Fruit fly (Drosophila melanogaster): ENCODE results near the gene CD98hc.

CD98hc gene

dm6 chr3R:8009080-8009620, 30.9 kb upstream of the CD98hc start, which contains the start of the genes CG11052 and CG3223 (continued):
- TF ChIP-seq CG4282 (GFP tag; optimal IDR thresholded peaks at IDR 0.05): no peak
- TF ChIP-seq CG8388 (GFP tag; optimal IDR thresholded peaks at IDR 0.05): no peak
- TF ChIP-seq gfzf (GFP tag; optimal IDR thresholded peaks at IDR 0.05): peak; percentile 49
- TF ChIP-seq pita (GFP tag; optimal IDR thresholded peaks at IDR 0.05): no peak
- no peak for TF ChIP-seq CG42726 (GFP tag; IDR thresholded peaks at IDR 0.05; ENCODE audit: partially characterized antibody)
- TF ChIP-seq CG15011 (GFP tag; optimal IDR thresholded peaks at IDR 0.05): no peak
- no peak for TF ChIP-seq otp (GFP tag; IDR thresholded peaks at IDR 0.05)
- TF ChIP-seq exex (tag; optimal IDR thresholded peaks at IDR 0.05): no peak
- no peak for TF ChIP-seq CG15479 (GFP tag; optimal IDR thresholded peaks at IDR 0.05)
- no peak for TF ChIP-seq CG15073 (GFP tag; optimal IDR thresholded peaks at IDR 0.05)
- TF ChIP-seq ac (GFP tag; optimal IDR thresholded peaks at IDR 0.05): no peak
- TF ChIP-seq CG4328 (GFP tag; optimal IDR thresholded peaks at IDR 0.05): no peak
- no peak for TF ChIP-seq chm (GFP tag; IDR thresholded peaks at IDR 0.05)
- TF ChIP-seq CG9437 (GFP tag; optimal IDR thresholded peaks at IDR 0.05): no peak
- peak; percentile 92 for TF ChIP-seq ftz-f1 (GFP tag; optimal IDR thresholded peaks at IDR 0.05)
- no peak for TF ChIP-seq klu (GFP tag; IDR thresholded peaks at IDR 0.05)
- peak in 1 of 2 experiments; percentile 9 for TF ChIP-seq crp (GFP tag; optimal IDR thresholded peaks at IDR 0.05)
- TF ChIP-seq Sry-β (GFP tag; optimal IDR thresholded peaks at IDR 0.05): peak; percentile 81
- no peak for TF ChIP-seq HLH3B (GFP tag; IDR thresholded peaks at IDR 0.05)
- TF ChIP-seq bigmax (GFP tag; optimal IDR thresholded peaks at IDR 0.05): no peak
- TF ChIP-seq CG34422 (GFP tag; IDR thresholded peaks at IDR 0.05): no peak
- no peak for TF ChIP-seq Spps (tag; optimal IDR thresholded peaks at IDR 0.05)
- TF ChIP-seq Side (GFP tag; optimal IDR thresholded peaks at IDR 0.05): peak; percentile 24
- no peak for TF ChIP-seq sob (GFP tag; IDR thresholded peaks at IDR 0.05)
- no peak for TF ChIP-seq danr (GFP tag; IDR thresholded peaks at IDR 0.05)
- TF ChIP-seq peb (GFP tag; IDR thresholded peaks at IDR 0.05): no peak
- TF ChIP-seq Elba2 (GFP tag; optimal IDR thresholded peaks at IDR 0.05): peak; percentile 94
- no peak for TF ChIP-seq CG1529 (GFP tag; optimal IDR thresholded peaks at IDR 0.05)
- TF ChIP-seq ato (GFP tag; IDR thresholded peaks at IDR 0.05; ENCODE audit: partially characterized antibody): no peak
- TF ChIP-seq Bgb (GFP tag; IDR thresholded peaks at IDR 0.05; ENCODE audit: partially characterized antibody): peak; percentile 68
- TF ChIP-seq en (GFP tag; optimal IDR thresholded peaks at IDR 0.05): no peak
- TF ChIP-seq ssp (GFP tag; IDR thresholded peaks at IDR 0.05): no peak
- no peak for TF ChIP-seq CG2129 (GFP tag; IDR thresholded peaks at IDR 0.05; ENCODE audit: partially characterized antibody)
- TF ChIP-seq Max (GFP tag; optimal IDR thresholded peaks at IDR 0.05): no peak
- 0 out of 2 replicates have a peak, but pooled peaks have one; percentile 33 for TF ChIP-seq hbn (GFP tag; IDR thresholded peaks at IDR 0.05; ENCODE audit: partially characterized antibody)
- no peak for TF ChIP-seq CG33213 (GFP tag; optimal IDR thresholded peaks at IDR 0.05)
- no peak for TF ChIP-seq zen (tag; optimal IDR thresholded peaks at IDR 0.05)
- TF ChIP-seq jumu (GFP tag; optimal IDR thresholded peaks at IDR 0.05): no peak
- TF ChIP-seq CG7271 (tag; optimal IDR thresholded peaks at IDR 0.05): no peak
- TF ChIP-seq CG10565 (GFP tag; optimal IDR thresholded peaks at IDR 0.05): no peak
- no peak for TF ChIP-seq CG14667 (GFP tag; IDR thresholded peaks at IDR 0.05)
- no peak for TF ChIP-seq Hsf (GFP tag; optimal IDR thresholded peaks at IDR 0.05)
- TF ChIP-seq CG2116 (GFP tag; optimal IDR thresholded peaks at IDR 0.05): peak; percentile 72
- TF ChIP-seq lov (optimal IDR thresholded peaks at IDR 0.05): no peak
- TF ChIP-seq lov (GFP tag; IDR thresholded peaks at IDR 0.05): no peak
- no peak for TF ChIP-seq trh (GFP tag; optimal IDR thresholded peaks at IDR 0.05)
- TF ChIP-seq D19B (GFP tag; optimal IDR thresholded peaks at IDR 0.05): no peak
- no peak for TF ChIP-seq Abd-B (GFP tag; optimal IDR thresholded peaks at IDR 0.05)
- no peak for TF ChIP-seq shn (GFP tag; optimal IDR thresholded peaks at IDR 0.05)
- TF ChIP-seq CG2199 (GFP tag; IDR thresholded peaks at IDR 0.05): no peak
- TF ChIP-seq Mes4 (GFP tag; optimal IDR thresholded peaks at IDR 0.05): no peak
